Fruit fly (Drosophila melanogaster): ENCODE results near the gene MICU1.

The MICU1 gene

DNA sequence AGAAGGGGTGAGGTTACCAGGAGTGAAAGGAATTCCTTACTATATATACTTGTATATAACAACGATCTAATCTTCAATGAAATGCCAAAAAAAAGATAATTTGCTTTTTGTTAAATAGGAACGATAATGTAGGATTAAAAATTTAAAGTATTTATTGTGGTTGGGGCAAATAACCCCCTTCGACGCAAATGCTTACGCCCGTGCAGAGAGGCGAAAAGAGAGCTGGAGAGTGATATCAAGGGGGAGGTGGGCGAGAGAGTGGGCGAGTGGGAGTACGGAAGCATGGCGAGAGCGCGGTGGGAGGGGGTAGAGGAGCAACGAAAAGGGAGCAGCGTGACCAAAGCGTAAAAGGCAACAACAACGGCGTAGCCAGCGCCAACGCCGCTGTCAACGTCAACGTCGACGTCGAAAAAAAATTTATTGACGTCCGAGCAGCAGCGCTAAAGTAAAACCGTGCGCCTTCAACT, 6.5 kb downstream of the MICU1 start (continued):
- TF ChIP-seq otp (GFP tag; IDR thresholded peaks at IDR 0.05) (peak; percentile 96), tap (tag; optimal IDR thresholded peaks at IDR 0.05) (peak; percentile 96), HmgD (GFP tag; optimal IDR thresholded peaks at IDR 0.05) (peak; percentile 86), aop (GFP tag; IDR thresholded peaks at IDR 0.05) (0 out of 2 replicates have a peak, but pooled peaks have one; percentile 76), CG2129 (GFP tag; IDR thresholded peaks at IDR 0.05; ENCODE audit: partially characterized antibody) (no peak), gsb (GFP tag; IDR thresholded peaks at IDR 0.05) (peak; percentile 95), Hand (GFP tag; optimal IDR thresholded peaks at IDR 0.05) (peak; percentile 98), sug (tag; optimal IDR thresholded peaks at IDR 0.05) (peak; percentile 97), fd64A (GFP tag; optimal IDR thresholded peaks at IDR 0.05) (peak; percentile 91), HHEX (GFP tag; optimal IDR thresholded peaks at IDR 0.05) (peak; percentile 98), sim (GFP tag; IDR thresholded peaks at IDR 0.05) (peak; percentile 94), cas (GFP tag; IDR thresholded peaks at IDR 0.05) (peak; percentile 93), gt (GFP tag; IDR thresholded peaks at IDR 0.05) (peak; percentile 95), bigmax (GFP tag; optimal IDR thresholded peaks at IDR 0.05) (peak; percentile 55), Aef1 (GFP tag; IDR thresholded peaks at IDR 0.05) (peak; percentile 98), CG4404 (GFP tag; IDR thresholded peaks at IDR 0.05) (peak; percentile 98), NfI (GFP tag; optimal IDR thresholded peaks at IDR 0.05) (peak; percentile 98), dmrt11E (tag; optimal IDR thresholded peaks at IDR 0.05) (peak; percentile 93), chn (GFP tag; optimal IDR thresholded peaks at IDR 0.05) (peak; percentile 97), CG2199 (GFP tag; IDR thresholded peaks at IDR 0.05) (peak; percentile 97), CG5180 (GFP tag; optimal IDR thresholded peaks at IDR 0.05) (peak; percentile 92), kni (GFP tag; optimal IDR thresholded peaks at IDR 0.05) (peak; percentile 97), CG11723 (GFP tag; optimal IDR thresholded peaks at IDR 0.05) (peak; percentile 98), CG8765 (GFP tag; IDR thresholded peaks at IDR 0.05) (peak; percentile 95), fd3F (GFP tag; optimal IDR thresholded peaks at IDR 0.05) (peak; percentile 96), hth (optimal IDR thresholded peaks at IDR 0.05) (no peak), bowl (GFP tag; IDR thresholded peaks at IDR 0.05) (peak; percentile 95), Dfd (GFP tag; optimal IDR thresholded peaks at IDR 0.05) (peak in 1 of 2 experiments; percentile 86), Oaz (GFP tag; IDR thresholded peaks at IDR 0.05) (peak; percentile 97), ERR (GFP tag; optimal IDR thresholded peaks at IDR 0.05) (peak; percentile 88), scrt (GFP tag; optimal IDR thresholded peaks at IDR 0.05) (peak; percentile 99), Bgb (GFP tag; IDR thresholded peaks at IDR 0.05; ENCODE audit: partially characterized antibody) (no peak; the same call in 1 of the 2 replicates), BEAF-32 (GFP tag; optimal IDR thresholded peaks at IDR 0.05) (peak; percentile 19), CG10979 (tag; optimal IDR thresholded peaks at IDR 0.05) (peak; percentile 98), pho (GFP tag; optimal IDR thresholded peaks at IDR 0.05) (peak; percentile 98), ap (GFP tag; IDR thresholded peaks at IDR 0.05) (peak; percentile 96), ttk (GFP tag; IDR thresholded peaks at IDR 0.05) (peak; percentile 99), CG2120 (GFP tag; optimal IDR thresholded peaks at IDR 0.05) (peak; percentile 99), CG10366 (GFP tag; IDR thresholded peaks at IDR 0.05) (peak; percentile 98), zen2 (GFP tag; IDR thresholded peaks at IDR 0.05; ENCODE audit: partially characterized antibody) (no peak), Dbx (GFP tag; IDR thresholded peaks at IDR 0.05) (peak; percentile 98), dan (GFP tag; IDR thresholded peaks at IDR 0.05) (peak; percentile 85), chm (GFP tag; IDR thresholded peaks at IDR 0.05) (no peak), Doc3 (GFP tag; IDR thresholded peaks at IDR 0.05; ENCODE audit: partially characterized antibody) (no peak), pfk (GFP tag; optimal IDR thresholded peaks at IDR 0.05) (peak; percentile 64), Lim3 (GFP tag; IDR thresholded peaks at IDR 0.05) (peak; percentile 98), D (optimal IDR thresholded peaks at IDR 0.05) (no peak), D (GFP tag; optimal IDR thresholded peaks at IDR 0.05) (peak; percentile 98), CG11085 (GFP tag; IDR thresholded peaks at IDR 0.05) (peak; percentile 96), hb (GFP tag; IDR thresholded peaks at IDR 0.05; ENCODE audit: partially characterized antibody) (no peak), ham (GFP tag; IDR thresholded peaks at IDR 0.05) (peak; percentile 90)
